Worm (Caenorhabditis elegans): Measurements from ENCODE around the gene pals-25.

pals-25 gene

ce11 chrIII:131627-132026, 2.7 kb upstream of the pals-25 start (continued):
- TF ChIP-seq nhr-11 (tag; optimal IDR thresholded peaks at IDR 0.05) (no peak), nhr-28 (tag; optimal IDR thresholded peaks at IDR 0.05) (peak; percentile 50), lsy-2 (tag; optimal IDR thresholded peaks at IDR 0.05) (no peak), pha-4 (GFP tag; IDR thresholded peaks at IDR 0.05) (no peak), pha-4 (tag; optimal IDR thresholded peaks at IDR 0.05) (no peak), F37D6.2 (tag; optimal IDR thresholded peaks at IDR 0.05) (no peak), tag-97 (GFP tag; IDR thresholded peaks at IDR 0.05) (no peak), fos-1 (tag; optimal IDR thresholded peaks at IDR 0.05) (no peak), lin-13 (GFP tag; optimal IDR thresholded peaks at IDR 0.05) (peak; percentile 31), F49E8.2 (tag; optimal IDR thresholded peaks at IDR 0.05; ENCODE audit: borderline replicate concordance) (no peak), Y48G9A.11 (GFP tag; IDR thresholded peaks at IDR 0.05) (no peak), nhr-48 (tag; optimal IDR thresholded peaks at IDR 0.05) (no peak), ces-1 (GFP tag; optimal IDR thresholded peaks at IDR 0.05) (peak; percentile 6), F44E2.7 (GFP tag; IDR thresholded peaks at IDR 0.05) (no peak), saeg-2 (GFP tag; IDR thresholded peaks at IDR 0.05) (no peak), php-3 (GFP tag; IDR thresholded peaks at IDR 0.05) (no peak), nhr-111 (GFP tag; optimal IDR thresholded peaks at IDR 0.05) (no peak), dmd-9 (GFP tag; IDR thresholded peaks at IDR 0.05) (no peak), F26F4.8 (GFP tag; conservative IDR thresholded peaks at IDR 0.05) (no peak), hlh-30 (tag; optimal IDR thresholded peaks at IDR 0.05; ENCODE audit: insufficient read depth) (peak; percentile 36), hmg-1.1 (GFP tag; IDR thresholded peaks at IDR 0.05) (peak; percentile 26; the same call in 1 of the 2 replicates), dmd-6 (GFP tag; IDR thresholded peaks at IDR 0.05) (no peak), skn-1 (tag; optimal IDR thresholded peaks at IDR 0.05) (no peak), zfp-3 (GFP tag; conservative IDR thresholded peaks at IDR 0.05) (no peak), T20F7.1 (GFP tag; optimal IDR thresholded peaks at IDR 0.05) (no peak), dve-1 (tag; optimal IDR thresholded peaks at IDR 0.05; ENCODE audit: insufficient read depth) (peak; percentile 81), daf-12 (tag; optimal IDR thresholded peaks at IDR 0.05) (no peak), rbr-2 (tag; optimal IDR thresholded peaks at IDR 0.05) (peak; percentile 62), ceh-44 (GFP tag; IDR thresholded peaks at IDR 0.05) (no peak), aly-2 (tag; optimal IDR thresholded peaks at IDR 0.05) (no peak), daf-16 (GFP tag; optimal IDR thresholded peaks at IDR 0.05) (no peak), daf-16 (tag; optimal IDR thresholded peaks at IDR 0.05) (peak; percentile 63), ceh-20 (GFP tag; IDR thresholded peaks at IDR 0.05) (no peak), snpc-4 (tag; optimal IDR thresholded peaks at IDR 0.05) (no peak), lin-38 (GFP tag; IDR thresholded peaks at IDR 0.05) (peak; percentile 90), aha-1 (tag) (peak; percentile 78), nhr-102 (tag; optimal IDR thresholded peaks at IDR 0.05) (peak; percentile 16), pqm-1 (tag; optimal IDR thresholded peaks at IDR 0.05) (no peak), Y75B8A.6 (GFP tag; IDR thresholded peaks at IDR 0.05) (no peak), jun-1 (tag; optimal IDR thresholded peaks at IDR 0.05) (no peak), ceh-82 (tag; optimal IDR thresholded peaks at IDR 0.05) (no peak), lin-1 (GFP tag; IDR thresholded peaks at IDR 0.05) (no peak), ztf-11 (tag; optimal IDR thresholded peaks at IDR 0.05) (no peak), ztf-7 (tag; optimal IDR thresholded peaks at IDR 0.05) (no peak), egl-27 (tag; optimal IDR thresholded peaks at IDR 0.05) (no peak), ceh-62 (tag; optimal IDR thresholded peaks at IDR 0.05) (no peak), nhr-6 (tag; optimal IDR thresholded peaks at IDR 0.05) (peak; percentile 55), Y5F2A.4 (GFP tag; optimal IDR thresholded peaks at IDR 0.05) (no peak), duxl-1 (tag; optimal IDR thresholded peaks at IDR 0.05; ENCODE audit: poor library complexity) (no peak), lin-29 (GFP tag; IDR thresholded peaks at IDR 0.05) (no peak), mes-2 (tag; optimal IDR thresholded peaks at IDR 0.05; ENCODE audit: poor library complexity, severe bottlenecking) (peak; percentile 74), cey-2 (tag; optimal IDR thresholded peaks at IDR 0.05; ENCODE audit: borderline replicate concordance, insufficient read depth) (no peak), sdz-12 (GFP tag; optimal IDR thresholded peaks at IDR 0.05) (no peak)
